Worm (Caenorhabditis elegans): ENCODE results near the gene exos-7.

exos-7 gene

DNA sequence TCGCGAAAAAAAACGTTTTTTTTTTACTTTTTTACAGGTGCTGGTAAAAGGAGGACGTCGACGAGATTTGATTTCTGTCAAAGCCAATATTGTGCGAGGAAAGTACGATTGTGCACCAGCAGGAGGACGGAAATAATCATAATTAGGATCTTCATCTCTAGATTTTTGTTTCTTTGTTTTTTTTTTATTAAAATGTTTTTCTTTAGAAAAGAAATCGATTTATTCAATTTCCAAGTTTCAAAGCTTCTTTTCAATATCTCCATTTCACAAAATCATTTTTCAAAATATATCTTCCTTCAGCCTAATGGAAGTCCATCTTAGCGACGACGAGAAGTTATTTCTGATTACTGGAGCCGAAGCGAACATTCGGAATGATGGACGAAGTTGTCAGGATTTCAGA is at the start of gene exos-7:
Gene exos-7 (plus strand): TSS at position 301 of the 400 bp plus-strand sequence.
- no peak for TF ChIP-seq unc-62 (GFP tag; optimal IDR thresholded peaks at IDR 0.05)

DNA sequence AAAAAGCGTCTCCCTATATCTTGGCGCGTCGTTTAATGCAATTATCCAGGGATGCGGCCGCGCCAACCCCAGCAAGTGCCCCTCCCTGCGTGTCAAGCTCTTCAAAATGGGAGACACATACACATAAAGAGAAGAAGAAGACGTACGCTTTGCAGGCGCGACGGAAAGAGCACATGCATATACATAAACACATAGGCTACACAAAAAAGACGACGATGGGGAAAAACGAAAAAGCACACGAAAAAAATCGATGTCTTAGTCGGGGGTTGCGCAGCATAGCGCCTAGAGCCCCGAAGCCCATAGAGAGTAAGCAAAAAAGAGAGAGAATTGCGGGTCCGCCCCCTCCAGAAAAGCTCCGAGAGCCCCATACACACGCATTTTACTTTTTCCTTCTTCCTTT is 49.6 kb upstream of the exos-7 start, which contains the start of gene tpan-1:
Gene tpan-1 (plus strand): TSS at position 398 of the 400 bp plus-strand sequence.
- TF ChIP-seq unc-62 (GFP tag; optimal IDR thresholded peaks at IDR 0.05), result no peak

DNA sequence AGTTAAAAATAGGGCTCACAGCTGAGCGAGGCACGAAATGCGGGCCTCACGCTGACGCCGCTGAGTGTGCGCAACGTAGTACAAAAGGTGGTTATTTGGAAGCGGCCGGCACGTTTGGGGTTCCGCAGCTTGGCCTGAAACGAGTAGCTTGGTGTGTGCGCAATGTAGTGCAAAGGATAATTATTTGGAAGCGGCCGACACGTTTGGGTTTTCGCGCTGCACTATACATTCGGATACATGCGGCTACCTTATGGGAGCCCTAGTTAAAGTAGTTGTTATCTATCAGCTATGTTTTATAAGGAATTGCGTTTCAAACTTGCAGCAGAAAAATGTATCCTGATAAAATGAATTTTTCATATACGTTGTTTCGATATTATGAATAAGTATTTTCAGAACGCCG is 48.7 kb upstream of the exos-7 start, which contains the start of gene Y44A6D.1:
Gene Y44A6D.1 (minus strand): TSS at position 23 of the 400 bp plus-strand sequence.
- no peak for TF ChIP-seq unc-62 (GFP tag; optimal IDR thresholded peaks at IDR 0.05)

DNA sequence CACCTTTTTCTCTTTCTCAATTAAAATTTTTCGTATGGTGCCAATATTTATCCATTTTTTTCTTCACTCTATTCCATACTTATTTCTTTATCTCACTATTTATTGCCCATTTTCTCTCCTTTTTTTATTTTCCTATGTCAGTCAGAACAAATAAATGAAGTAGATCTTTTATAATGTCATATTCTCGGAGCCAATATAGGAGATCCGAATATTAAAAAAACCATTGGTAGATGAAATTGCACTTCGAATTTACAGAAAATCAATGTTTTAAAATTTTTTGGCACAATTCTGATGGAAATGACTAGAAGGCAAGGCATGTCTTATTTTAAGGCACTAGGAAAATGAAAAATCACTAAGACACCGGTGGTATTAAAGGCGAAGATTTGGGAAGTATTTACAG is 48.0 kb upstream of the exos-7 start:
- TF ChIP-seq unc-62 (GFP tag; optimal IDR thresholded peaks at IDR 0.05), result no peak

DNA sequence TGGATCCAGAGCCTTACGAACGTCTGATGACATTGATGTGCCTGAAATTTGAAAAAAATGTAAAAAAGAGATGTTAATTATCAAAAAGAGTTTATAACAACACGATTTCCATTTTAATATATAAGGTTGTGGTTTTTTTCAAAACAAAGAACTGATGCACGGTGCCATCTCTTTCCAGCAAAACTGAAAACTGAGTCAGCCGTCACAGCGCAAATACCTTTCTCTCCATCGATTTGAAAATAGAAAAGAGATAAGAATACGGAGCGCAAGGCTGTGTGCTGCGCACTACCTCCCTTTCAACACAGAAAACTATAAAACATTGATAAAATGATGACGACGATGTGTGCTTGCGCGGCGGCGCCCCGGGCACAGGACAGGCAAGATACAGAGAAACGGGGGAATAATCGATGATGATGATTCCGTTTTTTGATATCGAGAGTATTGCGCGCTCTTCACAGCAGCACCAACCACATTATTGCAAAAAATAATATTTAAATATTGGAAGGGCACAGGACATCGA is 46.2 kb upstream of the exos-7 start, which contains the start of gene Y44A6D.3:
Gene Y44A6D.3 (minus strand): TSS at position 51 of the 520 bp plus-strand sequence.
- TF ChIP-seq unc-62 (GFP tag; optimal IDR thresholded peaks at IDR 0.05), result no peak

DNA sequence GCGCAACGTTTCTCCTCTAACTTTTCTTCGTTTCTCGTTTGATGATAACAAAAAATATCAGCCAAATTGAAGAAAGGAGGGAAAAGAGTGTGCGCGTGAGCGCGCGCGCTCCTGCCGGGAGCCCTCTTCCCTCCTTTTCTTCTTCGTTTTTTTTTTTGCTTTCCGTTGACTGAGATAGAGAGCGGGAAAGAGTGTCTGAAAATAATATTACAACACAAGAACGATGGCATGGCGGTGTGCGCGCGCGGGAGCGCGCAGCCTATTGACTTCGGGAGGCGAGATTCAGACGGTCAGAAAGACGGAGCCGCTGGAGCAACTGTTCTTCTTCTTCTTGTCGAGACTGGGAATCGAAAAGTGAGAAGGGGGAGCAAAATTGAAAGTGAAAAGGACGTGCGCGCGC is 44.9 kb upstream of the exos-7 start:
- no peak for TF ChIP-seq unc-62 (GFP tag; optimal IDR thresholded peaks at IDR 0.05)

DNA sequence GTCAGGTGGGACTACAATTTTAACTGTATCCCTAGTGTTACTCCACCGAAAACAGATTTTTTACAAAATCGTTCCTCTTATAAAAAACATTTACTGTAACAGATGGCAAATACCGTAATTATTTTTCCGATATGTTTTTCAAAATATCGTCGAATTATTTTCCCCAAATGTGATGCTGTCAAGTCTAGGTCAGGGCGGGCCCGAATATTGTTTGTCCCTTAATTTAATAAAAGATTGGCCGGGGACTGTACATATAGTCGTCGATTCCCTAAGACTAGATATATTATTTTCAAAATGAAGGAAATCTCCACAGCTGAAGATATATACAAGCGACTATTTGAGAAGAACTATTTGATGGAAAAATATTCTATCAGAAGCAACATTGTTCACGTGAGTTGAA is 40.7 kb upstream of the exos-7 start, which contains the start of gene sdf-9:
Gene sdf-9 (plus strand): TSS at position 301 of the 400 bp plus-strand sequence.
- no peak for TF ChIP-seq unc-62 (GFP tag; optimal IDR thresholded peaks at IDR 0.05)

DNA sequence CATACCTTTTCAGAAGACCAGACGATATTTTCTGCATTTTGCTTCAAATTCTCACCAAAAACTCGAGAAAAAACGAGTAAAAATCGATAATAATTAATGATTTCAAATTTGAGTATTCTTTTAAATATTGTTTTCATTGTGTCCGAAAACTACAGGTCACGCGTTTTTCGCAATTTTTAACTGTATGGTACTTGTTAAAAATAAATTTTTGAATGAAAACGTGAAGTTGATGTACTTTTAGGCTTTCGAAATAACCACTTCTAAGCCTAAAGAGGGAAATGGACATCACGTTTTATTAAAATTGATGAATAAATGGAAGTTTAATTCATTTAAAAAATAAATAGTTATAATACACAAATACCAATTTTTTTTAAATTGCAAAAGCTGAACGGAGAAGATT is 35.8 kb upstream of the exos-7 start, which contains the start of gene Y44A6D.5:
Gene Y44A6D.5 (minus strand): TSS at position 101 of the 400 bp plus-strand sequence.
- no peak for TF ChIP-seq unc-62 (GFP tag; optimal IDR thresholded peaks at IDR 0.05)

DNA sequence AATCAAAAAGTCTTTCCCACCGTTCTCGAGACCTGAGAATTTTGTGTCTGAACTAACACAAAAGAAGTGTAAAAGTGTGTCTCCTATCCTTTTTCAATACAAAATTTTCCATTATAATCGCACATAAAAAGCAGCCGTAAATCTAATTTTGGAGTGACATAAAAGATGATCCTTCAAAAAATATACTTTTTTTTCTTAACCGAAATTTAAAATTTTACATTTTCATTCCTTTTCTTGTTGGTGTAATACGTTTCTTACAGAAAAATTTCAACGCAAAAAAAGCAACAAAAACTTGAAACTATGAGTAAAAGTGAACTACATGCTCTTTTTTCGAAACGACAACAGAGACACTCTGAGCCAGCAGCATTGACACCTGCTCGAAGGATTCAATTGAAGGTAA is 31.6 kb upstream of the exos-7 start, which contains the start of gene Y44A6D.6:
Gene Y44A6D.6 (plus strand): TSS at position 301 of the 400 bp plus-strand sequence.
- no peak for TF ChIP-seq unc-62 (GFP tag; optimal IDR thresholded peaks at IDR 0.05)

DNA sequence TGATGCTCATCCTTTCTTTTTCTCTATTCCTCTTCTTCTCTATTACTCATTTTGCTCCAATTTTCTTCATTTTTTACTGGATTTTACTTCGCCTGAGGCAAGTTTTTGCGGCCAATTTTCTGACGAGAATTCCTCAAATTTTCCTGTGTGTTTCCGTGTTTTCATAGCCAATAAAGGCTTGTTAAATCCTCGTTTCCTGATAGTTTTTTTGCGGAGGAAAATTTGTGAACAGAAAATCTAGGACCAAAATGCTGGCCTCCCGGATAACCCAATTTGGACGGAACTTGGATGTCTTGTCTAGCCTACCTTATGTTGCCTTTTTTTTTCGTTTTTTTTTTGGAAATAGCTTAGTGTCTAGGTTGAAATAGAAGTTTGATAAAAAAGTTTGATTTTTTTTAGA is 25.0 kb upstream of the exos-7 start:
- no peak for TF ChIP-seq unc-62 (GFP tag; optimal IDR thresholded peaks at IDR 0.05)

DNA sequence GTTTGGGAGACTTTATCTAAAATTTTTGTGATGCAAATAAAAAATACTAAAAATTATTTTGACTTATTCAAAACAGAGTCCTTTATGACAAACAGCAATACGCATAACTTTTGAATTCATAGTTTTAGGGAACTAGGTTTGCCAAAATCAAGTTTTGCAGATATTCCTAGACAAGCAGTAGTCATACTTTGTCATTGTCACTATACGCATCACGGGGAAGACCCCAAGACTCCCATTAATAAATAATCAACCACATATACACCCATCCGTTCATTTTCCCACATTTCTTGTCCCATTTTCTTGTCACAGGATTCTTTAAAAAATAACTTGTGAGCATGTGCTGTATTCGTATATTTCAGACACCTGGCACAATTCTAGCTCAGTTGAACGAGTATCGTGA is 24.2 kb upstream of the exos-7 start, which contains the start of gene Y44A6D.7:
Gene Y44A6D.7 (plus strand): TSS at position 301 of the 400 bp plus-strand sequence.
- TF ChIP-seq unc-62 (GFP tag; optimal IDR thresholded peaks at IDR 0.05), result no peak

DNA sequence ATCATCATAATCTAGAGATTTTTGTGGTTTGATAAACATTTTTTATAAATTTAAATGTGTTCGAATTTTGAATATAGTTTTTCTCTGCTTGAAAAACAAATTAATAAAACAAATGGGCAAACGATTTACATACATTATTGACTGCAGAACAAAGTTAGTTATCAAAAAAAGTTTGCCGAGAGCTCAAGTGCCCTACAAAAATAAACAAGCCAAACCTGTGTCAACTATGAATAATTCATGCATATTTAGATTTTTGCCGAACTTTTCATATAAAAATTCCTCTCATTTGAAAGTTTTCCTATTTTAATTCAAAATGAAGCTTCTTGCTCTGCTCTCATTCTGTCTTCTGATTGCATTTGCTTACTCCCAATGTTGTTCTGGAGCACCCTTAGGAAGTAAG is 22.8 kb upstream of the exos-7 start, which contains the start of gene sshk-1:
Gene sshk-1 (plus strand): TSS at position 301 of the 400 bp plus-strand sequence.
- no peak for TF ChIP-seq unc-62 (GFP tag; optimal IDR thresholded peaks at IDR 0.05)

DNA sequence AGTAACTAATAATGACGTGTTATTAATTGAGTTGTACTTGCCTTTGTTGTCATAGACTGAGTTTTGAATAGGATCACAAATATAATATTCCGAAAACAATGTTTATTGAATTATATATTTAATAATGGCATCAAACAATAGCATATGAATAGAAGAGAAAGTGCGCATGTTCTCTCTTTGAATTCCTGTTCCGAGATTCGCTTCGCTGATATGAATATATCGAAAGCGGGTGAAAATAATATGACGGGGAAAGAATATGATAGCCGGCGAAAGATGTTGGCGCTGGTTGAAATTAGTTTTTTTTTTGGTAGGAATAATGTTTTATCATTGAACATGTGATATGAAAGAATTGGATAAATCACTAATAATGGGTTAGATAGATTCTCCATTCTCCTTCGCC is 18.6 kb upstream of the exos-7 start, which contains the start of gene T03D8.6:
Gene T03D8.6 (minus strand): TSS at position 298 of the 400 bp plus-strand sequence.
- no peak for TF ChIP-seq unc-62 (GFP tag; optimal IDR thresholded peaks at IDR 0.05)

DNA sequence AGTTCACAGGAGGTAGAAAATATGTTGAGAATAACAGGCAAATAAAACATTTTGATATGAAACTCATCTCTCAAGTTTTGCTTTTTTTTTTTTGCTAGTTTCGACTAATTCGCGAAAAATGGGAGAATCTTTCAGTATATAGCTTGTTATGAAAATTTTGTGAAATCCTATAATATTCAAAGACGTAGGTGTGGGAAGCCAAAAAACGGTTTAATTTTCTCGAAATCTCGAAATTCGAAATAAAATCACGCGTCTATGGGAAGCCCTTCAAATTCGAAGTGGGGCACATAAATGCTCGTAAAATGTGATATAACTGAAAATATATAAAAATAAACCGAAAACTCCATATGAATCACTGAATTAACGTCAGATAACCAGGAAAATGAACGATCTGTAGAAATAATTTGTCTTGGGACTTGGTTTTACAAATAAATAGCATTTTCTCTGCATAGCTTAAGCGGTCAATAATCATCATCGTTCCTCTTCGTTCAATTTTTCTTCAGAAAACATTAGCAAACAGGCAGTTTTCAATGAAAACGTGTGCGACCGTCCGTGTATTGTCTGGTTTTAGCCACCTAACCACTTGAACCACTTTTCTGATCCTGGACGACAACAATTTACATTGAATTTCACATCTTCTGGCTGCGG is 13.6 kb upstream of the exos-7 start, which contains the start of the genes gcy-22 and grl-14:
Gene gcy-22 (minus strand): TSS at position 101 of the 648 bp plus-strand sequence.
Gene grl-14 (plus strand): TSS at position 598 of the 648 bp plus-strand sequence.
- TF ChIP-seq unc-62 (GFP tag; optimal IDR thresholded peaks at IDR 0.05), result no peak

DNA sequence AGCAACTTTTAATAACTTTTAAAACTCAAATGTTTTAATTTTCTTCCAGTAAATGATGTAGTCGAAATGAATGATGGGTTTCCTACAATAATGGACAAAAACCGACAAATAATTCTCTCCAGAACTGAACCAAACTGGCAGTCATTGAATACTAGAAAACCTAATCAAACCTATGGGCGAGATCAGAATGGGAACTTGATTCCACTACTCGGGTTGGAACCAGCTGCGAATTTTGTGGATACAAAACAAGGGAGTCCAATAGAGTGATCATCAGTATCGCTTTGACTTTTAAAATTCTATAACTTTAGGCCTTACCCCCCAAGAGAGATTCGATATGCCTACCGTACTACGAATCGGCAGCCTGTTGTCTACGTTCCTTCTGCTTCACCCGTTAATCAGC is 12.0 kb upstream of the exos-7 start:
- TF ChIP-seq unc-62 (GFP tag; optimal IDR thresholded peaks at IDR 0.05), result no peak

DNA sequence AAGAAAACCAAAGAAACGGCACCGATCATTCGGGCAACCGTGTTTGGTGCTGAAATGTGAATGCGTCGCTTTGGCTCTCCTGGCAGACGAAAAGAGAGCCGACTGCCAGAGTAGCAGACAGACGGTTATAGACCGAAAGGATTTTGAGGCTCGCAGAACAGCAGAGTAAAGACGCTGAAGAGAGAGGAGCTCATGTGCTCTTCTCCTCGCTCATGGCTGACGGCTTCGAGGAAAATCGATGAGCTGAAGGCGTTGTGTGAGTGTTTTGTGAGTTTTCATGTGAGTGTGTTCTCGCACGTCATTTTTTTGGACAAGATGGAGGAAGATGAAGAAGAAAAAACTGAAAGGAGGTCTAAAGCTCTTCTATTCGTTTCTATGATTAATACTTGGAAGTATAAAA is 9.8 kb upstream of the exos-7 start, which contains the start of gene sbt-1:
Gene sbt-1 (minus strand): TSS at position 62 of the 400 bp plus-strand sequence.
- no peak for TF ChIP-seq unc-62 (GFP tag; optimal IDR thresholded peaks at IDR 0.05)

All from whole organism, dauer.